Fruit fly (Drosophila melanogaster) whole organism, pupa: ENCODE data around the gene CG43137.

Source experiments
- CG14655 ChIP-seq: fragments of 200-800 bp; sonication (Bioruptor generic); optimal IDR thresholded peaks from 3 replicates; lab custom pipeline; 2017; ENCODE audit warnings: mild to moderate bottlenecking, missing biosample characterization, missing genetic modification reagents, missing genetic modification characterization
- CG15710 ChIP-seq: fragments of 200-800 bp; sonication (Bioruptor generic); optimal IDR thresholded peaks from 2 replicates; lab custom pipeline; 2018; ENCODE audit warnings: missing biosample characterization, mild to moderate bottlenecking, missing genetic modification characterization, moderate library complexity
- CG17806 ChIP-seq: fragments of 200-800 bp; sonication (Bioruptor generic); optimal IDR thresholded peaks from 2 replicates; lab custom pipeline; 2018; ENCODE audit warnings: missing biosample characterization, mild to moderate bottlenecking, missing genetic modification characterization, moderate library complexity
- CG4496 ChIP-seq: fragments of 200-800 bp; sonication (Bioruptor generic); IDR thresholded peaks from 3 replicates; pipeline ENCODE4 v1.3.6; 2022; ENCODE audit warnings: missing biosample characterization, missing genetic modification characterization
- CG8301 ChIP-seq: fragments of 200-800 bp; sonication (Bioruptor generic); optimal IDR thresholded peaks from 2 replicates; lab custom pipeline; 2018; ENCODE audit warnings: missing biosample characterization, mild to moderate bottlenecking, missing genetic modification characterization
- CG9948 ChIP-seq: fragments of 200-800 bp; sonication (Bioruptor generic); optimal IDR thresholded peaks from 2 replicates; lab custom pipeline; 2018; ENCODE audit warnings: missing biosample characterization, mild to moderate bottlenecking, missing genetic modification characterization, moderate library complexity
- EcR ChIP-seq: fragments of 200-800 bp; sonication (Bioruptor generic); optimal IDR thresholded peaks from 3 replicates; lab custom pipeline; 2019; ENCODE audit warnings: missing biosample characterization, missing genetic modification characterization, mild to moderate bottlenecking, moderate library complexity, missing genetic modification reagents
- Ets98B ChIP-seq: fragments of 200-800 bp; sonication (Bioruptor generic); IDR thresholded peaks from 2 replicates; pipeline ENCODE4 v1.3.6; 2022; ENCODE audit warnings: missing biosample characterization, missing genetic modification characterization
- Pif1B ChIP-seq: fragments of 200-800 bp; sonication (Bioruptor generic); optimal IDR thresholded peaks from 3 replicates; lab custom pipeline; 2016; ENCODE audit warnings: missing biosample characterization, missing genetic modification characterization
- Snoo ChIP-seq: fragments of 200-800 bp; sonication (Bioruptor generic); optimal IDR thresholded peaks from 3 replicates; lab custom pipeline; 2017; ENCODE audit warnings: missing biosample characterization, mild to moderate bottlenecking, missing genetic modification characterization, inconsistent platforms
- rn ChIP-seq: fragments of 200-800 bp; sonication (Bioruptor generic); IDR thresholded peaks from 2 replicates; pipeline ENCODE4 v1.3.6; 2022; ENCODE audit warnings: missing biosample characterization, missing genetic modification characterization

- no peak for TF ChIP-seq CG9948 (tag; lab: Kevin White, UChicago)
- no peak for TF ChIP-seq Snoo (tag; lab: Kevin White, UChicago)
- no peak for TF ChIP-seq Pif1B
- no peak for TF ChIP-seq CG15710 (tag; lab: Kevin White, UChicago)
- no peak for TF ChIP-seq CG8301
- TF ChIP-seq Ets98B: no peak
- no peak for TF ChIP-seq rn (GFP tag; lab: Robert Waterston, UW)
- no peak for TF ChIP-seq CG14655 (GFP tag; lab: Kevin White, UChicago)
- no peak for TF ChIP-seq EcR (GFP tag; lab: Kevin White, UChicago)
- TF ChIP-seq CG4496 (GFP tag; lab: Robert Waterston, UW): no peak
- no peak for TF ChIP-seq CG17806 (tag; lab: Kevin White, UChicago)
These were observed 17.4 kb downstream of the CG43137 start for dm6 chrX:5847544-5847943.
